Worm (Caenorhabditis elegans) whole organism, L2 larva: Measurements from ENCODE around the gene lelo-4.

Source experiments
- C34F6.9 ChIP-seq: fragments of 150-350 bp; optimal IDR thresholded peaks from 2 replicates; lab custom pipeline; 2014; ENCODE audit warnings: missing biosample characterization, missing genetic modification characterization
- F13H6.1 ChIP-seq: sonication (generic microtip); optimal IDR thresholded peaks from 2 replicates; lab custom pipeline; 2016; ENCODE audit warnings: missing genetic modification characterization, missing compliant biosample characterization
- R02D3.7 ChIP-seq: fragments of 150-350 bp; optimal IDR thresholded peaks from 2 replicates; lab custom pipeline; 2014; ENCODE audit warnings: missing biosample characterization, missing genetic modification characterization
- alr-1 ChIP-seq: fragments of 150-350 bp; optimal IDR thresholded peaks from 2 replicates; lab custom pipeline; 2014; ENCODE audit warnings: missing biosample characterization, missing genetic modification characterization
- aly-2 ChIP-seq: fragments of 150-350 bp; optimal IDR thresholded peaks from 2 replicates; lab custom pipeline; 2014; ENCODE audit warnings: missing biosample characterization, missing genetic modification characterization
- ama-1 ChIP-seq: fragments of 150-350 bp; optimal IDR thresholded peaks from 2 replicates; lab custom pipeline; 2018; ENCODE audit warnings: inconsistent platforms
- ceh-82 ChIP-seq: fragments of 150-350 bp; optimal IDR thresholded peaks from 2 replicates; lab custom pipeline; 2014; ENCODE audit warnings: missing biosample characterization, missing genetic modification characterization
- crh-2 ChIP-seq: sonication (generic microtip); optimal IDR thresholded peaks from 2 replicates; lab custom pipeline; 2017; ENCODE audit warnings: missing biosample characterization, missing genetic modification characterization
- dmd-4 ChIP-seq: sonication (generic microtip); optimal IDR thresholded peaks from 2 replicates; lab custom pipeline; 2017; ENCODE audit warnings: missing biosample characterization, missing genetic modification characterization
- egl-27 ChIP-seq: sonication (generic microtip); optimal IDR thresholded peaks from 3 replicates; lab custom pipeline; 2017; ENCODE audit warnings: missing biosample characterization, missing genetic modification reagents, missing genetic modification characterization
- fos-1 ChIP-seq: fragments of 150-350 bp; optimal IDR thresholded peaks from 2 replicates; lab custom pipeline; 2014; ENCODE audit warnings: missing biosample characterization, missing genetic modification characterization
- gmeb-1 ChIP-seq: fragments of 150-350 bp; optimal IDR thresholded peaks from 2 replicates; lab custom pipeline; 2014; ENCODE audit warnings: missing biosample characterization, missing genetic modification characterization
- lin-11 ChIP-seq: fragments of 150-350 bp; sonication (generic microtip); optimal IDR thresholded peaks from 2 replicates; lab custom pipeline; 2014; ENCODE audit warnings: missing biosample characterization, missing genetic modification characterization, inconsistent platforms, mixed read lengths
- lin-13 ChIP-seq: fragments of 150-350 bp; optimal IDR thresholded peaks from 2 replicates; lab custom pipeline; 2014; ENCODE audit warnings: missing biosample characterization, missing genetic modification reagents, missing genetic modification characterization
- lsy-2 ChIP-seq, 2 experiments: fragments of 150-350 bp in 1 of 2; sonication (generic microtip) in 1 of 2; optimal IDR thresholded peaks; 2 replicates each; lab custom pipeline; 2014 to 2017; ENCODE audit warnings: missing biosample characterization in 2 of 2, missing genetic modification characterization in 2 of 2
- mab-5 ChIP-seq: fragments of 150-350 bp; optimal IDR thresholded peaks from 2 replicates; lab custom pipeline; 2014; ENCODE audit warnings: missing biosample characterization, missing genetic modification characterization
- mbf-1 ChIP-seq: sonication (generic microtip); optimal IDR thresholded peaks from 2 replicates; lab custom pipeline; 2017; ENCODE audit warnings: missing biosample characterization, missing genetic modification characterization
- mdl-1 ChIP-seq, 2 experiments: fragments of 150-350 bp in 1 of 2; sonication (generic microtip) in 1 of 2; optimal IDR thresholded peaks; 2 replicates each; lab custom pipeline; 2017; ENCODE audit warnings: missing biosample characterization in 2 of 2, missing genetic modification characterization in 2 of 2
- nhr-11 ChIP-seq: fragments of 150-350 bp; optimal IDR thresholded peaks from 2 replicates; lab custom pipeline; 2014; ENCODE audit warnings: missing biosample characterization, missing genetic modification characterization
- nhr-12 ChIP-seq: fragments of 150-350 bp; optimal IDR thresholded peaks from 2 replicates; lab custom pipeline; 2014; ENCODE audit warnings: missing biosample characterization, missing genetic modification characterization
- nhr-129 ChIP-seq: fragments of 150-350 bp; optimal IDR thresholded peaks from 2 replicates; lab custom pipeline; 2014; ENCODE audit warnings: missing biosample characterization, missing genetic modification characterization
- nhr-21 ChIP-seq: fragments of 150-350 bp; optimal IDR thresholded peaks from 2 replicates; lab custom pipeline; 2014; ENCODE audit warnings: missing biosample characterization, missing genetic modification characterization
- nhr-23 ChIP-seq: fragments of 150-350 bp; optimal IDR thresholded peaks from 2 replicates; lab custom pipeline; 2014; ENCODE audit warnings: missing biosample characterization, missing genetic modification reagents, missing genetic modification characterization
- nhr-237 ChIP-seq: fragments of 150-350 bp; optimal IDR thresholded peaks from 2 replicates; lab custom pipeline; 2014; ENCODE audit warnings: missing biosample characterization, missing genetic modification characterization
- nhr-25 ChIP-seq: fragments of 150-350 bp; sonication (generic microtip); optimal IDR thresholded peaks from 3 replicates; lab custom pipeline; 2014; ENCODE audit warnings: missing biosample characterization, missing genetic modification characterization
- nhr-77 ChIP-seq: fragments of 150-350 bp; optimal IDR thresholded peaks from 2 replicates; lab custom pipeline; 2014; ENCODE audit warnings: missing biosample characterization, missing genetic modification characterization
- sem-4 ChIP-seq: fragments of 150-350 bp; optimal IDR thresholded peaks from 2 replicates; lab custom pipeline; 2014; ENCODE audit warnings: missing biosample characterization, missing genetic modification reagents, missing genetic modification characterization
- sma-3 ChIP-seq: sonication (generic microtip); optimal IDR thresholded peaks from 2 replicates; lab custom pipeline; 2016; ENCODE audit warnings: missing genetic modification reagents, missing genetic modification characterization, missing compliant biosample characterization
- sma-9 ChIP-seq, 2 experiments: fragments of 150-350 bp in 1 of 2; sonication (generic microtip) in 1 of 2; optimal IDR thresholded peaks; 2 replicates each; lab custom pipeline; 2014 to 2016; ENCODE audit warnings: missing genetic modification characterization in 2 of 2, mild to moderate bottlenecking in 1 of 2, missing biosample characterization in 1 of 2, missing compliant biosample characterization in 1 of 2, missing genetic modification reagents in 1 of 2, moderate library complexity in 1 of 2
- snpc-4 ChIP-seq: fragments of 150-350 bp; optimal IDR thresholded peaks from 2 replicates; lab custom pipeline; 2014; ENCODE audit warnings: missing biosample characterization, missing genetic modification characterization
- unc-55 ChIP-seq: fragments of 150-350 bp; sonication (generic microtip); optimal IDR thresholded peaks from 3 replicates; lab custom pipeline; 2014; ENCODE audit warnings: missing biosample characterization, missing genetic modification reagents, missing genetic modification characterization
- unc-62 ChIP-seq: fragments of 150-350 bp; optimal IDR thresholded peaks from 2 replicates; lab custom pipeline; 2014; ENCODE audit warnings: missing biosample characterization, missing genetic modification reagents, missing genetic modification characterization
- zag-1 ChIP-seq: fragments of 150-350 bp; optimal IDR thresholded peaks from 2 replicates; lab custom pipeline; 2014; ENCODE audit warnings: missing biosample characterization, missing genetic modification characterization
- ztf-1 ChIP-seq: fragments of 200-800 bp; sonication (Bioruptor generic); conservative IDR thresholded peaks from 2 replicates; pipeline ENCODE4 v1.3.6; 2022; ENCODE audit warnings: missing genetic modification characterization, missing compliant biosample characterization
- ztf-11 ChIP-seq: sonication (generic microtip); optimal IDR thresholded peaks from 2 replicates; lab custom pipeline; 2017; ENCODE audit warnings: missing biosample characterization, missing genetic modification characterization

lelo-4 gene

DNA sequence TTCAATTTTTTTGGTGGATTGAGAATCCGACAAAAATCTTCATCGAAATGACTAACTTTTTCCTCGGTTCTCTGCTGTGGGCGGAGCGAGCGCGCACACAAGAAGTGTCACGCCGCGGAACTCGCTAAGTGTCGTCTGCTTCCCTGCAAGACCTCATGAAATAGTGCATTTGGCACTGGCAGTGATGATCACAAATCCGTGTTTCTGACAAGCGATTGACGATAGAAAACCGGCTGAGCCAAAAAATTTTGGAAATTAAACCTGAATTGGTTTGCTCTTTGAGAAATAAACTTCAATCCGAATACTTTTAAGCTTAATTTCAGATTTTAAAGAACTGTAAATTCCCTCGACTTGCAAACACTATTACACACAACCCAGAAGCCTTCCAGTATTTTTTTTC is 13.2 kb upstream of the lelo-4 start:
- TF ChIP-seq mab-5 (tag; lab: Kevin White, UChicago) (peak; percentile 44), nhr-77 (tag; lab: Kevin White, UChicago) (no peak), F13H6.1 (tag; lab: Kevin White, UChicago) (peak; percentile 60), egl-27 (peak; percentile 5), lsy-2 (tag; optimal IDR thresholded peaks at IDR 0.05; lab: Kevin White, UChicago) (peak; percentile 57 to 72), crh-2 (tag; lab: Kevin White, UChicago) (peak; percentile 77), mdl-1 (tag; optimal IDR thresholded peaks at IDR 0.05; lab: Kevin White, UChicago) (peak; percentile 66 to 77), nhr-11 (no peak), lin-13 (GFP tag; lab: Kevin White, UChicago) (peak; percentile 42), mbf-1 (tag; lab: Kevin White, UChicago) (no peak), snpc-4 (tag; lab: Kevin White, UChicago) (peak; percentile 98), ama-1 (lab: Kevin White, UChicago) (peak; percentile 91), C34F6.9 (tag; lab: Kevin White, UChicago) (peak; percentile 42), gmeb-1 (tag; lab: Kevin White, UChicago) (peak; percentile 69), nhr-21 (tag; lab: Kevin White, UChicago) (peak; percentile 82), aly-2 (no peak), dmd-4 (tag; lab: Kevin White, UChicago) (no peak), sma-9 (GFP tag; optimal IDR thresholded peaks at IDR 0.05; lab: Kevin White, UChicago) (peak; percentile 88), sma-9 (tag; optimal IDR thresholded peaks at IDR 0.05; lab: Kevin White, UChicago) (no peak), nhr-129 (tag; lab: Kevin White, UChicago) (peak; percentile 70), sma-3 (GFP tag; lab: Kevin White, UChicago) (peak; percentile 81), sem-4 (no peak), nhr-25 (peak; percentile 34), fos-1 (peak; percentile 74)

ce11 chrII:5702611-5703192 is 12.0 kb upstream of the lelo-4 start:
- TF ChIP-seq zag-1 (tag; lab: Kevin White, UChicago) = no peak
- TF ChIP-seq nhr-25 = peak; percentile 39
- no peak for TF ChIP-seq ztf-1 (GFP tag; lab: Robert Waterston, UW)

DNA sequence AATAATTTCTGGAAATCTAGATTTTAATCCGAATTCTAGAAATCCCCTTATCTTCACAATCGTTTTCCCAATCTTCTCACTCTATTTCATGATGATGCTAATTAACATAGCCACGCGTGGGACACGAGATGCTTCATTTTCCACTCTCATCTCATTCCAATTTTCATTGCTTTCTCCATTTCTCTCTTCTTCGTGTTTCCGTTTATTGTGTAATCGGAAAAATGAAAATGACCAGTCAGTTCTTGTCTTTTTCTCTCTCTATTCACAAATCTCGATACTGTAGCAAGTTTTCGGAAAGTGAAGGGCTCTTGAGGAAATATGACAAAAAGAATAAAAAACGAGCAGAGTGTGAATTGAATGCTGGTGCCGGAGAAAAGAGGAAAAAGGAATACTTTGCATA is 10.2 kb upstream of the lelo-4 start:
- TF ChIP-seq sem-4 = peak; percentile 34
- TF ChIP-seq R02D3.7 (tag; lab: Kevin White, UChicago) = no peak
- TF ChIP-seq alr-1 = no peak

DNA sequence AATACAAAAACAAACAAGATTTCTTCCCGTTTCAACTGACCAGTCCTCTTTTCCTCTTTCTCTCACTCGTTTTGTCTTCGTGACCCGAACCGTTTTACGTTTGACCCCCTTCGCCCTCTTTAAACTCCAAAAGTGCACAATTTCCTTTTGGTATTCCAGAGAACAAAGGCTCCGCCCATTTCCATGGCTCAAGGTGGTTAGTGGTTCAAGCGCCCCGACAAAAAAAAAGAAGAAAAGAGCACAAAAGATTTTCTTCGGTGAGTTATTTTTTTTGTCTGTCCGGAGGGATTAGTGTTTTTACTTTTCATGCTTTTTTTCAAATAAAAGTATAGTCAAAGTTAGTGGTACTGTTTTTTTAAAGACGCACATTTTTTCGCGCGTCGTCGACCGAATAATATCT is 7.2 kb upstream of the lelo-4 start, which contains the start of gene osta-2:
Gene osta-2 (plus strand): TSS at position 160 of the 400 bp plus-strand sequence.
- TF ChIP-seq nhr-21 (tag; lab: Kevin White, UChicago) (no peak), nhr-23 (tag; lab: Kevin White, UChicago) (no peak)

ce11 chrII:5708154-5708553 is 6.6 kb upstream of the lelo-4 start:
- peak; percentile 38 for TF ChIP-seq sem-4
- no peak for TF ChIP-seq nhr-12 (tag; lab: Kevin White, UChicago)
- TF ChIP-seq lsy-2 (tag; optimal IDR thresholded peaks at IDR 0.05; lab: Kevin White, UChicago) = peak in 1 of 2 experiments; percentile 19
- no peak for TF ChIP-seq nhr-129 (tag; lab: Kevin White, UChicago)
- peak; percentile 28 for TF ChIP-seq C34F6.9 (tag; lab: Kevin White, UChicago)
- no peak for TF ChIP-seq dmd-4 (tag; lab: Kevin White, UChicago)
- TF ChIP-seq unc-55 (GFP tag; lab: Kevin White, UChicago) = peak; percentile 28

DNA sequence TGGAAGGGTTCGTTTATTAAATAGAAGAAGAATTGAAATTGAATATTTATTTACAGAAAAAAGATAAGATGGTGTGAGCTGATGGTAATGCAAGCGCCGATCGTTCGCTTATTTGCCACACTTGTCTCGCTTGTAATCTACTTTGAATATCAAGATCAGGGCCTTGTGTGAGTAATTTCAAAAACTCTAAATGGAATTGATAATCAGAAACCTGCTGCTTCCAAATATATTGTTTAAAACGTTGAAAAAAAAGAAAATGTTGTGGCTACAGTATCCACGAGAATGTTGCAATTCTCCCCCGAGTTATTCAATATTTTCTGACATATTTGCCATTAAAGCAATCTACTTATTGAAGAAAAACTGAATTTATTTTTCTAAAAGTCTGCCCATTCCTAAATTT is 3.9 kb upstream of the lelo-4 start:
- no peak for TF ChIP-seq lin-13 (GFP tag; lab: Kevin White, UChicago)
- no peak for TF ChIP-seq ceh-82 (tag; lab: Kevin White, UChicago)
- no peak for TF ChIP-seq nhr-12 (tag; lab: Kevin White, UChicago)
- no peak for TF ChIP-seq C34F6.9 (tag; lab: Kevin White, UChicago)
- no peak for TF ChIP-seq ztf-1 (GFP tag; lab: Robert Waterston, UW)
- no peak for TF ChIP-seq F13H6.1 (tag; lab: Kevin White, UChicago)
- TF ChIP-seq nhr-23 (tag; lab: Kevin White, UChicago) = no peak
- no peak for TF ChIP-seq nhr-237 (tag; lab: Kevin White, UChicago)
- TF ChIP-seq unc-62 (GFP tag; lab: Kevin White, UChicago) = no peak
- TF ChIP-seq nhr-129 (tag; lab: Kevin White, UChicago) = no peak
- no peak for TF ChIP-seq nhr-25
- TF ChIP-seq ztf-11 (tag; lab: Kevin White, UChicago) = no peak
- TF ChIP-seq sma-9 (GFP tag; optimal IDR thresholded peaks at IDR 0.05; lab: Kevin White, UChicago) = no peak
- no peak for TF ChIP-seq sma-9 (tag; optimal IDR thresholded peaks at IDR 0.05; lab: Kevin White, UChicago)
- TF ChIP-seq mab-5 (tag; lab: Kevin White, UChicago) = no peak
- TF ChIP-seq nhr-77 (tag; lab: Kevin White, UChicago) = no peak
- TF ChIP-seq R02D3.7 (tag; lab: Kevin White, UChicago) = no peak
- no peak for TF ChIP-seq aly-2
- no peak for TF ChIP-seq lin-11
- TF ChIP-seq ama-1 (lab: Kevin White, UChicago) = no peak
- TF ChIP-seq sma-3 (GFP tag; lab: Kevin White, UChicago) = no peak
